Worm (Caenorhabditis elegans): ENCODE results near the gene C12D8.21.

- TF ChIP-seq sea-2 (GFP tag; IDR thresholded peaks at IDR 0.05) (no peak), F23B12.7 (tag; optimal IDR thresholded peaks at IDR 0.05; ENCODE audit: insufficient read depth) (no peak), ceh-40 (GFP tag; IDR thresholded peaks at IDR 0.05) (no peak), ama-1 (optimal IDR thresholded peaks at IDR 0.05) (no peak), ama-1 (GFP tag; optimal IDR thresholded peaks at IDR 0.05) (no peak), snpc-3.4 (tag; optimal IDR thresholded peaks at IDR 0.05) (no peak), dpl-1 (GFP tag; optimal IDR thresholded peaks at IDR 0.05) (no peak), nfya-1 (tag; optimal IDR thresholded peaks at IDR 0.05; ENCODE audit: borderline replicate concordance, insufficient read depth) (no peak), cebp-2 (GFP tag; IDR thresholded peaks at IDR 0.05) (no peak), K11D2.4 (GFP tag; IDR thresholded peaks at IDR 0.05) (no peak), snpc-4 (GFP tag; optimal IDR thresholded peaks at IDR 0.05) (no peak), snpc-4 (tag; optimal IDR thresholded peaks at IDR 0.05) (no peak)
Observed at ce11 chrV:10287260-10287659, 46.3 kb upstream of the C12D8.21 start, which contains the start of gene B0024.3.

All from whole organism, young adult.